Worm (Caenorhabditis elegans) whole organism, early embryonic: ENCODE measurements around the gene hacl-1.

Experiments used
- B0310.2 ChIP-seq: sonication (generic microtip); optimal IDR thresholded peaks from 2 replicates; lab custom pipeline; 2016; ENCODE audit warnings: mild to moderate bottlenecking, missing genetic modification characterization, missing compliant biosample characterization
- F13C5.2 ChIP-seq: sonication (generic microtip); optimal IDR thresholded peaks from 2 replicates; lab custom pipeline; 2017; ENCODE audit warnings: mild to moderate bottlenecking, missing genetic modification characterization, inconsistent platforms, missing compliant biosample characterization
- ama-1 ChIP-seq: fragments of 150-350 bp; optimal IDR thresholded peaks from 2 replicates; lab custom pipeline; 2014
- flt-1 ChIP-seq: fragments of 200-800 bp; sonication (Bioruptor generic); IDR thresholded peaks from 2 replicates; pipeline ENCODE4 v1.3.6; 2022; ENCODE audit warnings: missing genetic modification characterization, missing compliant biosample characterization
- scrt-1 ChIP-seq: fragments of 200-800 bp; sonication (Bioruptor generic); IDR thresholded peaks from 2 replicates; pipeline ENCODE4 v1.3.6; 2022; ENCODE audit warnings: missing genetic modification characterization, missing compliant biosample characterization
- sea-1 ChIP-seq: fragments of 200-800 bp; sonication (Bioruptor generic); conservative IDR thresholded peaks from 2 replicates; pipeline ENCODE4 v1.3.6; 2022; ENCODE audit warnings: missing genetic modification characterization, missing compliant biosample characterization
- tbx-37 ChIP-seq: fragments of 200-800 bp; sonication (Bioruptor generic); conservative IDR thresholded peaks from 2 replicates; pipeline ENCODE4 v1.3.6; 2022; ENCODE audit warnings: missing genetic modification reagents, missing genetic modification characterization, missing compliant biosample characterization

- peak; percentile 27 for TF ChIP-seq F13C5.2 (tag; lab: Kevin White, UChicago)
- no peak for TF ChIP-seq scrt-1
- no peak for TF ChIP-seq ama-1 (lab: Kevin White, UChicago)
- no peak for TF ChIP-seq flt-1 (GFP tag; lab: Robert Waterston, UW)
- no peak; the same call in 1 of the 2 replicates for TF ChIP-seq tbx-37 (GFP tag; lab: Robert Waterston, UW)
- TF ChIP-seq sea-1 = no peak
- TF ChIP-seq B0310.2 (tag; lab: Kevin White, UChicago) = no peak
Observed at ce11 chrII:11464427-11464944, 28.3 kb downstream of the hacl-1 start, which contains the start of the genes aars-1 and rga-1.
